Worm (Caenorhabditis elegans) whole organism, L1 larva: ENCODE measurements around the gene C34F6.12.

Experiments
- aly-2 ChIP-seq: fragments of 150-350 bp; optimal IDR thresholded peaks from 2 replicates; lab custom pipeline; 2014; ENCODE audit warnings: missing biosample characterization, missing genetic modification characterization
- ama-1 ChIP-seq: fragments of 150-350 bp; optimal IDR thresholded peaks from 2 replicates; lab custom pipeline; 2014
- ceh-8 ChIP-seq: fragments of 200-800 bp; sonication (Bioruptor generic); optimal IDR thresholded peaks from 2 replicates; lab custom pipeline; 2018; ENCODE audit warnings: mild to moderate bottlenecking, missing genetic modification characterization, moderate library complexity, missing compliant biosample characterization
- ceh-88 ChIP-seq: fragments of 200-800 bp; sonication (Bioruptor generic); IDR thresholded peaks from 2 replicates; pipeline ENCODE4 v1.3.6; 2022; ENCODE audit warnings: missing genetic modification characterization, missing compliant biosample characterization
- elt-3 ChIP-seq, 6 experiments: fragments of 150-350 bp in 1 of 6; sonication (generic microtip); optimal IDR thresholded peaks; 2 replicates each; lab custom pipeline; 2017 to 2018; ENCODE audit warnings: missing biosample characterization in 6 of 6, missing genetic modification characterization in 6 of 6, inconsistent platforms in 1 of 6
- mep-1 ChIP-seq: fragments of 150-350 bp; optimal IDR thresholded peaks from 2 replicates; lab custom pipeline; 2014; ENCODE audit warnings: missing biosample characterization, missing genetic modification characterization
- nhr-237 ChIP-seq: fragments of 150-350 bp; optimal IDR thresholded peaks from 2 replicates; lab custom pipeline; 2014; ENCODE audit warnings: missing biosample characterization, missing genetic modification characterization
- nhr-90 ChIP-seq: sonication (generic microtip); optimal IDR thresholded peaks from 2 replicates; lab custom pipeline; 2016; ENCODE audit warnings: mild to moderate bottlenecking, missing genetic modification characterization, missing compliant biosample characterization; ENCODE audit not compliant: poor library complexity
- snu-23 ChIP-seq: sonication (generic microtip); optimal IDR thresholded peaks from 2 replicates; lab custom pipeline; 2016; ENCODE audit warnings: missing genetic modification characterization, missing compliant biosample characterization
- sptf-1 ChIP-seq: fragments of 150-350 bp; optimal IDR thresholded peaks from 2 replicates; lab custom pipeline; 2014; ENCODE audit warnings: missing biosample characterization, missing genetic modification characterization
- unc-62 ChIP-seq: fragments of 150-350 bp; optimal IDR thresholded peaks from 2 replicates; lab custom pipeline; 2014; ENCODE audit warnings: missing biosample characterization, missing genetic modification reagents, missing genetic modification characterization

DNA sequence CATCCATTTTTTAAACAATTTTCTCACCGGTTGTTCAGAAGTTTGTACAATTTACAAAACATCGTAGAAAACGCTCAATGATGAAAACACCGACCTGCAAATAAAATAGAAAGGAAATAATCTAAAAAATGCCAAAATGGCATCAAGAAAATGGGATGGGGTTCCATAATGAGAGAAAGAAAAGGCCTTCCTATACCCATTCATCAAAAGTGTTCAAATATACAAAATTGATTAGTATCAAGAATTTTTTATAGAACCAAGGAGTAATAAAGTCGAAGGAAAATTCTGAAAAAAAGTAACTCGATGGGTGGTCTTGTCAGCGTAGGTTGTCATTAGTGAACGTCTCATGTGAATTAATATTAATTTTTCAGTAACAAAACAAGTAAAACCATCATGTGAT is at the start of gene C34F6.12:
- TF ChIP-seq snu-23 (GFP tag; lab: Kevin White, UChicago) (no peak), mep-1 (no peak), ama-1 (lab: Kevin White, UChicago) (no peak), ceh-8 (GFP tag; lab: Kevin White, UChicago) (no peak), unc-62 (GFP tag; lab: Kevin White, UChicago) (no peak), ceh-88 (GFP tag; lab: Robert Waterston, UW) (no peak), nhr-90 (tag; lab: Kevin White, UChicago) (no peak), elt-3 (tag; optimal IDR thresholded peaks at IDR 0.05; lab: Kevin White, UChicago) (no peak), aly-2 (tag; lab: Kevin White, UChicago) (no peak), nhr-237 (tag; lab: Kevin White, UChicago) (no peak), sptf-1 (tag; lab: Kevin White, UChicago) (no peak)
